Worm (Caenorhabditis elegans) whole organism, midembryonic: ENCODE data around the gene msrp-5.

Experiments used
- flt-1 ChIP-seq: fragments of 200-800 bp; sonication (Bioruptor generic); IDR thresholded peaks from 2 replicates; pipeline ENCODE4 v1.3.6; 2022; ENCODE audit warnings: missing genetic modification characterization, missing compliant biosample characterization
- ztf-23 ChIP-seq: fragments of 200-800 bp; sonication (Bioruptor generic); IDR thresholded peaks from 2 replicates; pipeline ENCODE4 v1.3.6; 2022; ENCODE audit warnings: missing genetic modification reagents, missing genetic modification characterization, missing compliant biosample characterization

ce11 chrII:2583044-2583443, 33.7 kb upstream of the msrp-5 start, which contains the start of gene sri-74:
- no peak for TF ChIP-seq flt-1 (GFP tag; lab: Robert Waterston, UW)
- TF ChIP-seq ztf-23 (GFP tag; lab: Robert Waterston, UW): no peak
